Worm (Caenorhabditis elegans) whole organism, young adult: Measurements from ENCODE around the gene R04E5.9.
"Not testable (repeated sequence)": the region's sequence is repeated elsewhere in the genome, so short reads cannot be mapped to it uniquely, and the experiment has no call there.

Experiments used
- B0261.1 ChIP-seq: sonication (generic microtip); optimal IDR thresholded peaks from 2 replicates; lab custom pipeline; 2016; ENCODE audit warnings: mild to moderate bottlenecking, missing genetic modification characterization, moderate library complexity, missing compliant biosample characterization
- atf-7 ChIP-seq: sonication (generic microtip); optimal IDR thresholded peaks from 2 replicates; lab custom pipeline; 2017; ENCODE audit warnings: mild to moderate bottlenecking, missing genetic modification characterization, missing compliant biosample characterization
- lin-40 ChIP-seq: sonication (generic microtip); optimal IDR thresholded peaks from 2 replicates; lab custom pipeline; 2016; ENCODE audit warnings: missing genetic modification characterization, mild to moderate bottlenecking, missing compliant biosample characterization, missing genotype, missing genetic modification reagents
- madf-6 ChIP-seq: fragments of 200-800 bp; sonication (Bioruptor generic); IDR thresholded peaks from 2 replicates; pipeline ENCODE4 v1.3.6; 2022; ENCODE audit warnings: missing genetic modification reagents, missing genetic modification characterization, missing compliant biosample characterization
- nhr-80 ChIP-seq: sonication (generic microtip); optimal IDR thresholded peaks from 2 replicates; lab custom pipeline; 2016; ENCODE audit warnings: missing genetic modification characterization, missing compliant biosample characterization
- snpc-4 ChIP-seq, 5 experiments: fragments of 150-350 bp in 1 of 5; sonication (generic microtip) in 4 of 5; optimal IDR thresholded peaks; 2 replicates each; lab custom pipeline; 2014 to 2018; ENCODE audit warnings: missing genetic modification characterization in 5 of 5, missing biosample characterization in 3 of 5, antibody characterized with exemption in 2 of 5, mild to moderate bottlenecking in 2 of 5, missing compliant biosample characterization in 2 of 5, missing genotype in 2 of 5, moderate library complexity in 2 of 5, missing genetic modification reagents in 1 of 5

DNA sequence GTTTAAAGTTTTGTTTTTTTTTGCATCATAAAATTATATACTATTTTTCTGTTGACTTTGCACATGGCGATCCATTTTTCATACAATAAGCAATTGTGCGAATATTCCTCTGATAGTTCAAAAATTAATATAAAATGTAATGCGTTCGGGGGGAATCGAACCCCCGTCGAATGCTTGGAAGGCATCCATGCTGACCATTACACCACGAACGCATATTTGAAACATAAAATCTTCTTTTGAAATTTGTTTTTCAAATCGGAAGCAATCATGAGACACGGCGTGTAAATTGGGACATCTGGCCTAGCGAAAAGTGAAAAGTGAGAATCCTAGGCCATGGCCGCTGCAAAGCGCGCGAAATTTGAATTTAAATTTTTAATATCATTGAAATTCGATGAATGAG lies 7.5 kb upstream of the R04E5.9 start:
- TF ChIP-seq snpc-4 (GFP tag; optimal IDR thresholded peaks at IDR 0.05; lab: Kevin White, UChicago); snpc-4 (tag; optimal IDR thresholded peaks at IDR 0.05; lab: Kevin White, UChicago); madf-6 (GFP tag; lab: Robert Waterston, UW); nhr-80 (tag; lab: Kevin White, UChicago); atf-7 (tag; lab: Kevin White, UChicago); lin-40 (tag; lab: Kevin White, UChicago); B0261.1: not testable (repeated sequence)
